Fruit fly (Drosophila melanogaster) whole organism, embryonic: Measurements from ENCODE around the gene CG8300.

Experiments used
- CG11504 ChIP-seq: fragments of 200-800 bp; sonication (Bioruptor generic); optimal IDR thresholded peaks from 3 replicates; lab custom pipeline; 2019; ENCODE audit warnings: missing biosample characterization, mild to moderate bottlenecking, missing genetic modification characterization, moderate library complexity
- CG12219 ChIP-seq: fragments of 200-800 bp; sonication (Bioruptor generic); optimal IDR thresholded peaks from 3 replicates; lab custom pipeline; 2018; ENCODE audit warnings: missing biosample characterization, mild to moderate bottlenecking, missing genetic modification characterization
- CG1602 ChIP-seq: fragments of 200-800 bp; sonication (Bioruptor generic); optimal IDR thresholded peaks from 3 replicates; lab custom pipeline; 2016; ENCODE audit warnings: missing biosample characterization, missing genetic modification characterization
- CG1603 ChIP-seq: fragments of 200-800 bp; sonication (Bioruptor generic); optimal IDR thresholded peaks from 2 replicates; lab custom pipeline; 2019; ENCODE audit warnings: missing biosample characterization, mild to moderate bottlenecking, missing genetic modification characterization, moderate library complexity
- CG17359 ChIP-seq: fragments of 200-800 bp; sonication (Bioruptor generic); optimal IDR thresholded peaks from 3 replicates; lab custom pipeline; 2018; ENCODE audit warnings: missing biosample characterization, mild to moderate bottlenecking, missing genetic modification characterization, moderate library complexity
- CG1832 ChIP-seq: fragments of 200-800 bp; sonication (Bioruptor generic); optimal IDR thresholded peaks from 2 replicates; lab custom pipeline; 2017; ENCODE audit warnings: missing biosample characterization, mild to moderate bottlenecking, missing genetic modification characterization, inconsistent platforms
- CG18599 ChIP-seq: fragments of 200-800 bp; sonication (Bioruptor generic); optimal IDR thresholded peaks from 3 replicates; lab custom pipeline; 2017; ENCODE audit warnings: missing biosample characterization, missing genetic modification characterization, mild to moderate bottlenecking, moderate library complexity, missing genetic modification reagents
- CG18619 ChIP-seq: fragments of 200-800 bp; sonication (Bioruptor generic); optimal IDR thresholded peaks from 3 replicates; lab custom pipeline; 2017; ENCODE audit warnings: missing biosample characterization, mild to moderate bottlenecking, missing genetic modification characterization
- CG2678 ChIP-seq: fragments of 200-800 bp; sonication (Bioruptor generic); optimal IDR thresholded peaks from 3 replicates; lab custom pipeline; 2019; ENCODE audit warnings: missing biosample characterization, mild to moderate bottlenecking, missing genetic modification characterization, moderate library complexity
- CG32772 ChIP-seq: fragments of 200-800 bp; sonication (Bioruptor generic); IDR thresholded peaks from 2 replicates; pipeline ENCODE4 v1.3.6; 2022; ENCODE audit warnings: missing biosample characterization, missing genetic modification characterization
- CG3281 ChIP-seq: fragments of 200-800 bp; sonication (Bioruptor generic); optimal IDR thresholded peaks from 3 replicates; lab custom pipeline; 2017; ENCODE audit warnings: missing biosample characterization, mild to moderate bottlenecking, missing genetic modification characterization
- CG7839 ChIP-seq: fragments of 200-800 bp; sonication (Bioruptor generic); optimal IDR thresholded peaks from 3 replicates; lab custom pipeline; 2018; ENCODE audit warnings: missing biosample characterization, mild to moderate bottlenecking, missing genetic modification characterization, moderate library complexity
- CG8281 ChIP-seq: fragments of 200-800 bp; sonication (Bioruptor generic); optimal IDR thresholded peaks from 2 replicates; lab custom pipeline; 2018; ENCODE audit warnings: missing biosample characterization, mild to moderate bottlenecking, missing genetic modification characterization, moderate library complexity
- CG8290 ChIP-seq, 3 experiments: fragments of 200-800 bp; sonication (Bioruptor generic); optimal IDR thresholded peaks; 2 replicates each; lab custom pipeline; 2016 to 2019; ENCODE audit warnings: missing biosample characterization in 3 of 3, missing genetic modification characterization in 3 of 3, mild to moderate bottlenecking in 2 of 3, moderate library complexity in 1 of 3
- D19B ChIP-seq: fragments of 200-800 bp; sonication (Bioruptor generic); optimal IDR thresholded peaks from 2 replicates; lab custom pipeline; 2017; ENCODE audit warnings: missing biosample characterization, mild to moderate bottlenecking, missing genetic modification characterization
- Deaf1 ChIP-seq: fragments of 200-800 bp; optimal IDR thresholded peaks from 3 replicates; lab custom pipeline; 2019; ENCODE audit warnings: missing biosample characterization, mild to moderate bottlenecking, missing genetic modification characterization, moderate library complexity
- Doc3 ChIP-seq: fragments of 200-800 bp; sonication (Bioruptor generic); IDR thresholded peaks from 3 replicates; pipeline ENCODE4 v1.3.6; 2022; ENCODE audit warnings: missing biosample characterization, missing genetic modification characterization; ENCODE audit not compliant: partially characterized antibody
- Ets65A ChIP-seq: fragments of 200-800 bp; sonication (Bioruptor generic); peaks from one replicate; lab custom pipeline; 2016; ENCODE audit warnings: missing biosample characterization, missing genetic modification characterization
- Fer1 ChIP-seq: fragments of 200-800 bp; sonication (Bioruptor generic); optimal IDR thresholded peaks from 2 replicates; lab custom pipeline; 2017; ENCODE audit warnings: missing biosample characterization, mild to moderate bottlenecking, missing genetic modification characterization
- Hmr ChIP-seq: fragments of 200-800 bp; sonication (Bioruptor generic); optimal IDR thresholded peaks from 3 replicates; lab custom pipeline; 2017; ENCODE audit warnings: mild to moderate bottlenecking, missing biosample characterization, missing genetic modification reagents, missing genetic modification characterization
- Med ChIP-seq: fragments of 200-800 bp; sonication (Bioruptor generic); peaks from one replicate; lab custom pipeline; 2016; ENCODE audit warnings: missing biosample characterization, missing genetic modification characterization, mild to moderate bottlenecking, inconsistent platforms, moderate library complexity
- Nf-YB ChIP-seq: fragments of 200-800 bp; sonication (Bioruptor generic); optimal IDR thresholded peaks from 3 replicates; lab custom pipeline; 2019; ENCODE audit warnings: missing biosample characterization, mild to moderate bottlenecking, missing genetic modification characterization, moderate library complexity
- Nf-YC ChIP-seq: fragments of 200-800 bp; optimal IDR thresholded peaks from 3 replicates; lab custom pipeline; 2019; ENCODE audit warnings: missing biosample characterization, mild to moderate bottlenecking, missing genetic modification characterization, moderate library complexity
- Ravus ChIP-seq: fragments of 200-800 bp; sonication (Bioruptor generic); IDR thresholded peaks from 2 replicates; pipeline ENCODE4 v1.3.6; 2022; ENCODE audit warnings: missing biosample characterization, missing genetic modification characterization
- Sox102F ChIP-seq: fragments of 200-800 bp; sonication (Bioruptor generic); optimal IDR thresholded peaks from 2 replicates; lab custom pipeline; 2018; ENCODE audit warnings: missing biosample characterization, mild to moderate bottlenecking, missing genetic modification characterization, moderate library complexity
- ab ChIP-seq: fragments of 200-800 bp; sonication (Bioruptor generic); optimal IDR thresholded peaks from 2 replicates; lab custom pipeline; 2016; ENCODE audit warnings: missing biosample characterization, missing genetic modification characterization
- abd-A ChIP-seq: fragments of 200-800 bp; sonication (Bioruptor generic); optimal IDR thresholded peaks from 3 replicates; lab custom pipeline; 2019; ENCODE audit warnings: missing biosample characterization, mild to moderate bottlenecking, missing genetic modification characterization, moderate library complexity
- cas ChIP-seq: fragments of 200-800 bp; sonication (Bioruptor generic); IDR thresholded peaks from 2 replicates; pipeline ENCODE4 v1.3.6; 2022; ENCODE audit warnings: missing biosample characterization, missing genetic modification characterization
- cato ChIP-seq: fragments of 200-800 bp; sonication (Bioruptor generic); optimal IDR thresholded peaks from 2 replicates; lab custom pipeline; 2016; ENCODE audit warnings: missing biosample characterization, missing genetic modification characterization, borderline replicate concordance
- cg ChIP-seq: fragments of 200-800 bp; sonication (Bioruptor generic); optimal IDR thresholded peaks from 3 replicates; lab custom pipeline; 2019; ENCODE audit warnings: missing biosample characterization, mild to moderate bottlenecking, missing genetic modification characterization, moderate library complexity
- ci ChIP-seq: fragments of 200-800 bp; sonication (Bioruptor generic); IDR thresholded peaks from 3 replicates; pipeline ENCODE4 v1.3.6; 2022; ENCODE audit warnings: missing biosample characterization, missing genetic modification characterization
- crol ChIP-seq: fragments of 200-800 bp; sonication (Bioruptor generic); IDR thresholded peaks from 2 replicates; pipeline ENCODE4 v1.3.6; 2022; ENCODE audit warnings: missing biosample characterization, missing genetic modification characterization
- hbn ChIP-seq: fragments of 200-800 bp; sonication (Bioruptor generic); IDR thresholded peaks from 2 replicates; pipeline ENCODE4 v1.3.6; 2022; ENCODE audit warnings: missing biosample characterization, missing genetic modification characterization; ENCODE audit not compliant: partially characterized antibody
- lab ChIP-seq: fragments of 200-800 bp; sonication (Bioruptor generic); optimal IDR thresholded peaks from 3 replicates; lab custom pipeline; 2017; ENCODE audit warnings: missing biosample characterization, missing genetic modification characterization, mild to moderate bottlenecking, moderate library complexity, missing genetic modification reagents
- mam ChIP-seq: fragments of 200-800 bp; sonication (Bioruptor generic); optimal IDR thresholded peaks from 3 replicates; lab custom pipeline; 2016; ENCODE audit warnings: missing biosample characterization, missing genetic modification characterization
- row ChIP-seq: fragments of 200-800 bp; sonication (Bioruptor generic); IDR thresholded peaks from 3 replicates; pipeline ENCODE4 v1.3.6; 2022; ENCODE audit warnings: missing biosample characterization, missing genetic modification characterization
- sd ChIP-seq: fragments of 200-800 bp; sonication (Bioruptor generic); optimal IDR thresholded peaks from 3 replicates; lab custom pipeline; 2018; ENCODE audit warnings: missing biosample characterization, mild to moderate bottlenecking, missing genetic modification characterization, moderate library complexity
- sens ChIP-seq: fragments of 200-800 bp; sonication (Bioruptor generic); peaks from one replicate; lab custom pipeline; 2016; ENCODE audit warnings: missing biosample characterization, missing genetic modification characterization
- seq ChIP-seq: fragments of 200-800 bp; sonication (Bioruptor generic); IDR thresholded peaks from 2 replicates; pipeline ENCODE4 v1.3.6; 2022; ENCODE audit warnings: missing biosample characterization, missing genetic modification characterization
- stwl ChIP-seq: fragments of 200-800 bp; sonication (Bioruptor generic); optimal IDR thresholded peaks from 3 replicates; lab custom pipeline; 2018; ENCODE audit warnings: missing biosample characterization, mild to moderate bottlenecking, missing genetic modification characterization, moderate library complexity
- twi ChIP-seq: fragments of 200-800 bp; optimal IDR thresholded peaks from 2 replicates; lab custom pipeline; 2019; ENCODE audit warnings: missing biosample characterization, mild to moderate bottlenecking, missing genetic modification characterization, moderate library complexity
- unc-4 ChIP-seq: fragments of 200-800 bp; sonication (Bioruptor generic); IDR thresholded peaks from 2 replicates; pipeline ENCODE4 v1.3.6; 2022; ENCODE audit warnings: missing biosample characterization, missing genetic modification characterization; ENCODE audit not compliant: partially characterized antibody

CG8300 gene

dm6 chrX:7141753-7142152 lies 37.1 kb downstream of the CG8300 start (continued):
- TF ChIP-seq CG11504 (tag; lab: Kevin White, UChicago) (peak; percentile 29), ab (GFP tag; lab: Kevin White, UChicago) (no peak), Ets65A (peak; percentile 77), hbn (no peak), CG32772 (GFP tag; lab: Robert Waterston, UW) (0 out of 2 replicates have a peak, but pooled peaks have one; percentile 7), Deaf1 (tag; lab: Kevin White, UChicago) (no peak), CG17359 (tag; lab: Kevin White, UChicago) (peak; percentile 24), Sox102F (peak; percentile 2), CG1603 (peak; percentile 17), row (GFP tag; lab: Robert Waterston, UW) (peak; percentile 46), sens (GFP tag; lab: Kevin White, UChicago) (peak; percentile 56), CG8290 (GFP tag; optimal IDR thresholded peaks at IDR 0.05; lab: Kevin White, UChicago) (no peak), CG8290 (tag; optimal IDR thresholded peaks at IDR 0.05; lab: Kevin White, UChicago) (peak in 1 of 2 experiments; percentile 48), ci (GFP tag; lab: Robert Waterston, UW) (0 out of 3 replicates have a peak, but pooled peaks have one; percentile 14), mam (GFP tag; lab: Kevin White, UChicago) (peak; percentile 10), CG7839 (tag; lab: Kevin White, UChicago) (peak; percentile 31), Doc3 (GFP tag; lab: Robert Waterston, UW) (no peak), cas (GFP tag; lab: Robert Waterston, UW) (no peak), CG3281 (no peak), CG18619 (GFP tag; lab: Kevin White, UChicago) (no peak), CG2678 (peak; percentile 25), stwl (tag; lab: Kevin White, UChicago) (no peak), CG12219 (GFP tag; lab: Kevin White, UChicago) (no peak), CG1602 (no peak), Med (peak; percentile 84), Fer1 (GFP tag; lab: Kevin White, UChicago) (peak; percentile 29), lab (GFP tag; lab: Kevin White, UChicago) (peak; percentile 37), CG18599 (GFP tag; lab: Kevin White, UChicago) (peak; percentile 65), Hmr (GFP tag; lab: Kevin White, UChicago) (peak; percentile 19), cato (GFP tag; lab: Kevin White, UChicago) (no peak)

- peak; percentile 80 for TF ChIP-seq crol (GFP tag; lab: Robert Waterston, UW)
- TF ChIP-seq D19B, result no peak
- TF ChIP-seq CG1832 (GFP tag; lab: Kevin White, UChicago), result peak; percentile 25
- TF ChIP-seq Nf-YB (GFP tag; lab: Kevin White, UChicago), result peak; percentile 61
- TF ChIP-seq unc-4 (GFP tag; lab: Robert Waterston, UW), result no peak
- no peak for TF ChIP-seq CG8281 (tag; lab: Kevin White, UChicago)
- no peak for TF ChIP-seq Ravus (GFP tag; lab: Robert Waterston, UW)
- TF ChIP-seq cg, result peak; percentile 68
- TF ChIP-seq twi (tag; lab: Kevin White, UChicago), result peak; percentile 20
- peak; percentile 38; the same call in 1 of the 2 replicates for TF ChIP-seq seq
- peak; percentile 75 for TF ChIP-seq Nf-YC (tag; lab: Kevin White, UChicago)
- peak; percentile 16 for TF ChIP-seq sd (tag; lab: Kevin White, UChicago)
- peak; percentile 69 for TF ChIP-seq abd-A (tag; lab: Kevin White, UChicago)
- TF ChIP-seq, all 482 proteins: peak for 9
These were observed 46.8 kb downstream of the CG8300 start for dm6 chrX:7151290-7152038.
